Worm (Caenorhabditis elegans) whole organism, young adult: ENCODE measurements around the gene npr-30.

Experiments
- B0035.1 ChIP-seq: sonication (generic microtip); optimal IDR thresholded peaks from 2 replicates; lab custom pipeline; 2016; ENCODE audit warnings: missing genetic modification characterization, mild to moderate bottlenecking, missing compliant biosample characterization, missing genotype, missing genetic modification reagents
- B0261.1 ChIP-seq: sonication (generic microtip); optimal IDR thresholded peaks from 2 replicates; lab custom pipeline; 2016; ENCODE audit warnings: mild to moderate bottlenecking, missing genetic modification characterization, moderate library complexity, missing compliant biosample characterization
- B0336.3 ChIP-seq: fragments of 200-800 bp; sonication (Bioruptor generic); IDR thresholded peaks from 2 replicates; pipeline ENCODE4 v1.3.6; 2022; ENCODE audit warnings: missing genetic modification characterization, missing compliant biosample characterization
- C06A6.2 ChIP-seq: fragments of 200-800 bp; sonication (Bioruptor generic); conservative IDR thresholded peaks from 2 replicates; pipeline ENCODE4 v1.3.6; 2022; ENCODE audit warnings: missing genetic modification characterization, missing compliant biosample characterization
- C17E4.6 ChIP-seq: fragments of 200-800 bp; sonication (Bioruptor generic); IDR thresholded peaks from 2 replicates; pipeline ENCODE4 v1.3.6; 2022; ENCODE audit warnings: missing genetic modification reagents, missing genetic modification characterization, missing compliant biosample characterization
- D2030.7 ChIP-seq: fragments of 200-800 bp; sonication (Bioruptor generic); IDR thresholded peaks from 2 replicates; pipeline ENCODE4 v1.3.6; 2022; ENCODE audit warnings: missing genetic modification reagents, missing genetic modification characterization, missing compliant biosample characterization
- F10E7.11 ChIP-seq: sonication (generic microtip); optimal IDR thresholded peaks from 2 replicates; lab custom pipeline; 2017; ENCODE audit warnings: mild to moderate bottlenecking, missing genetic modification characterization, moderate library complexity, missing compliant biosample characterization
- F37B4.10 ChIP-seq: fragments of 200-800 bp; sonication (Bioruptor generic); IDR thresholded peaks from 2 replicates; pipeline ENCODE4 v1.3.6; 2022; ENCODE audit warnings: missing genetic modification characterization, missing compliant biosample characterization
- F52B5.7 ChIP-seq: sonication (generic microtip); optimal IDR thresholded peaks from 2 replicates; lab custom pipeline; 2016; ENCODE audit warnings: mild to moderate bottlenecking, missing genetic modification characterization, missing compliant biosample characterization
- F57C9.4 ChIP-seq: sonication (generic microtip); optimal IDR thresholded peaks from 2 replicates; lab custom pipeline; 2017; ENCODE audit warnings: mild to moderate bottlenecking, missing genetic modification characterization, missing compliant biosample characterization
- T26A5.8 ChIP-seq: sonication (generic microtip); optimal IDR thresholded peaks from 2 replicates; lab custom pipeline; 2016; ENCODE audit warnings: missing genetic modification characterization, missing compliant biosample characterization
- Y95B8A.8 ChIP-seq: fragments of 200-800 bp; sonication (Bioruptor generic); IDR thresholded peaks from 2 replicates; pipeline ENCODE4 v1.3.6; 2022; ENCODE audit warnings: missing genetic modification reagents, missing genetic modification characterization, missing compliant biosample characterization
- akir-1 ChIP-seq: fragments of 200-800 bp; sonication (Bioruptor generic); optimal IDR thresholded peaks from 2 replicates; lab custom pipeline; 2018; ENCODE audit warnings: mild to moderate bottlenecking, missing genetic modification characterization, moderate library complexity, missing compliant biosample characterization
- attf-3 ChIP-seq: fragments of 200-800 bp; sonication (Bioruptor generic); conservative IDR thresholded peaks from 2 replicates; pipeline ENCODE4 v1.3.6; 2022; ENCODE audit warnings: missing genetic modification reagents, missing genetic modification characterization, missing compliant biosample characterization
- attf-5 ChIP-seq: fragments of 200-800 bp; sonication (Bioruptor generic); optimal IDR thresholded peaks from 2 replicates; lab custom pipeline; 2018; ENCODE audit warnings: mild to moderate bottlenecking, missing genetic modification characterization, missing compliant biosample characterization
- efl-1 ChIP-seq: fragments of 150-350 bp; optimal IDR thresholded peaks from 2 replicates; lab custom pipeline; 2014; ENCODE audit warnings: missing biosample characterization, missing genetic modification reagents, missing genetic modification characterization
- egl-44 ChIP-seq: fragments of 200-800 bp; sonication (Bioruptor generic); IDR thresholded peaks from 2 replicates; pipeline ENCODE4 v1.3.6; 2022; ENCODE audit warnings: missing genetic modification reagents, missing genetic modification characterization, missing compliant biosample characterization
- gei-17 ChIP-seq: fragments of 200-800 bp; sonication (Bioruptor generic); optimal IDR thresholded peaks from 2 replicates; lab custom pipeline; 2018; ENCODE audit warnings: mild to moderate bottlenecking, missing genetic modification characterization, missing compliant biosample characterization
- hsf-1 ChIP-seq: fragments of 200-800 bp; sonication (Bioruptor generic); IDR thresholded peaks from 2 replicates; pipeline ENCODE4 v1.3.6; 2022; ENCODE audit warnings: missing genetic modification reagents, missing genetic modification characterization, missing compliant biosample characterization
- lin-26 ChIP-seq: fragments of 200-800 bp; sonication (Bioruptor generic); IDR thresholded peaks from 2 replicates; pipeline ENCODE4 v1.3.6; 2022; ENCODE audit warnings: missing genetic modification reagents, missing genetic modification characterization, missing compliant biosample characterization
- lin-35 ChIP-seq, 3 experiments: fragments of 150-350 bp in 2 of 3; sonication (generic microtip) in 1 of 3; optimal IDR thresholded peaks; 2 replicates each; lab custom pipeline; 2014 to 2018; ENCODE audit warnings: missing biosample characterization in 3 of 3, missing genetic modification characterization in 3 of 3, missing genetic modification reagents in 3 of 3
- lsy-27 ChIP-seq: sonication (generic microtip); optimal IDR thresholded peaks from 2 replicates; lab custom pipeline; 2017; ENCODE audit warnings: missing genetic modification characterization, mild to moderate bottlenecking, missing compliant biosample characterization, antibody characterized with exemption, missing genotype, borderline replicate concordance; ENCODE audit not compliant: insufficient read depth
- madf-10 ChIP-seq: sonication (generic microtip); optimal IDR thresholded peaks from 2 replicates; lab custom pipeline; 2016; ENCODE audit warnings: mild to moderate bottlenecking, missing genetic modification characterization, missing compliant biosample characterization
- mcd-1 ChIP-seq: fragments of 200-800 bp; sonication (Bioruptor generic); IDR thresholded peaks from 2 replicates; pipeline ENCODE4 v1.3.6; 2022; ENCODE audit warnings: missing genetic modification reagents, missing genetic modification characterization, missing compliant biosample characterization
- mes-4 ChIP-seq: sonication (generic microtip); optimal IDR thresholded peaks from 2 replicates; lab custom pipeline; 2016; ENCODE audit warnings: missing genotype, missing genetic modification characterization, missing compliant biosample characterization
- mxl-1 ChIP-seq: sonication (generic microtip); optimal IDR thresholded peaks from 2 replicates; lab custom pipeline; 2016; ENCODE audit warnings: missing genetic modification characterization, missing compliant biosample characterization
- nfya-1 ChIP-seq: sonication (generic microtip); optimal IDR thresholded peaks from 2 replicates; lab custom pipeline; 2017; ENCODE audit warnings: antibody characterized with exemption, missing compliant biosample characterization, missing genetic modification characterization, borderline replicate concordance; ENCODE audit not compliant: insufficient read depth
- nfyb-1 ChIP-seq: fragments of 200-800 bp; sonication (Bioruptor generic); IDR thresholded peaks from 2 replicates; pipeline ENCODE4 v1.3.6; 2022; ENCODE audit warnings: missing genetic modification reagents, missing genetic modification characterization, missing compliant biosample characterization
- nhr-120 ChIP-seq: fragments of 200-800 bp; sonication (Bioruptor generic); IDR thresholded peaks from 2 replicates; pipeline ENCODE4 v1.3.6; 2022; ENCODE audit warnings: missing genetic modification characterization, missing compliant biosample characterization
- nhr-179 ChIP-seq: sonication (generic microtip); optimal IDR thresholded peaks from 2 replicates; lab custom pipeline; 2016; ENCODE audit warnings: mild to moderate bottlenecking, missing genetic modification characterization, missing compliant biosample characterization
- nhr-27 ChIP-seq: fragments of 200-800 bp; sonication (Bioruptor generic); optimal IDR thresholded peaks from 2 replicates; lab custom pipeline; 2018; ENCODE audit warnings: mild to moderate bottlenecking, missing genetic modification characterization, moderate library complexity, missing compliant biosample characterization
- pbrm-1 ChIP-seq: fragments of 200-800 bp; sonication (Bioruptor generic); IDR thresholded peaks from 2 replicates; pipeline ENCODE4 v1.3.6; 2022; ENCODE audit warnings: missing genetic modification reagents, missing genetic modification characterization, missing compliant biosample characterization
- pha-4 ChIP-seq: fragments of 150-350 bp; sonication (generic microtip); optimal IDR thresholded peaks from 2 replicates; lab custom pipeline; 2014; ENCODE audit warnings: missing biosample characterization, missing genetic modification reagents, missing genetic modification characterization
- sea-2 ChIP-seq: fragments of 200-800 bp; sonication (Bioruptor generic); IDR thresholded peaks from 2 replicates; pipeline ENCODE4 v1.3.6; 2022; ENCODE audit warnings: missing genetic modification characterization, missing compliant biosample characterization
- unc-130 ChIP-seq: sonication (generic microtip); optimal IDR thresholded peaks from 2 replicates; lab custom pipeline; 2016; ENCODE audit warnings: missing genetic modification reagents, missing genetic modification characterization, missing compliant biosample characterization
- unc-62 ChIP-seq: fragments of 150-350 bp; optimal IDR thresholded peaks from 2 replicates; lab custom pipeline; 2014; ENCODE audit warnings: missing biosample characterization, missing genetic modification reagents, missing genetic modification characterization
- xnd-1 ChIP-seq: sonication (generic microtip); optimal IDR thresholded peaks from 2 replicates; lab custom pipeline; 2016; ENCODE audit warnings: missing genotype, missing genetic modification reagents, missing genetic modification characterization, missing compliant biosample characterization
- zfh-2 ChIP-seq: fragments of 200-800 bp; sonication (Bioruptor generic); conservative IDR thresholded peaks from 2 replicates; pipeline ENCODE4 v1.3.6; 2022; ENCODE audit warnings: missing genetic modification reagents, missing genetic modification characterization, missing compliant biosample characterization
- zim-3 ChIP-seq: sonication (generic microtip); optimal IDR thresholded peaks from 2 replicates; lab custom pipeline; 2017; ENCODE audit warnings: mild to moderate bottlenecking, missing genetic modification characterization, moderate library complexity, missing compliant biosample characterization
- ztf-18 ChIP-seq: sonication (generic microtip); optimal IDR thresholded peaks from 2 replicates; lab custom pipeline; 2016; ENCODE audit warnings: missing genotype, mild to moderate bottlenecking, missing genetic modification characterization, missing compliant biosample characterization

Gene npr-30

ce11 chrIII:28841-29240 lies 25.7 kb downstream of the npr-30 start:
- TF ChIP-seq C17E4.6 (GFP tag; lab: Robert Waterston, UW) (no peak), nfyb-1 (GFP tag; lab: Robert Waterston, UW) (no peak), lsy-27 (tag; lab: Kevin White, UChicago) (no peak), lin-35 (GFP tag; optimal IDR thresholded peaks at IDR 0.05; lab: Kevin White, UChicago) (no peak), B0035.1 (tag; lab: Kevin White, UChicago) (no peak), unc-130 (GFP tag; lab: Kevin White, UChicago) (no peak), F10E7.11 (no peak), F37B4.10 (GFP tag; lab: Robert Waterston, UW) (no peak), B0261.1 (tag; lab: Kevin White, UChicago) (no peak), hsf-1 (GFP tag; lab: Robert Waterston, UW) (no peak), Y95B8A.8 (GFP tag; lab: Robert Waterston, UW) (no peak), pha-4 (tag; lab: Kevin White, UChicago) (no peak), zfh-2 (GFP tag; lab: Robert Waterston, UW) (no peak), mxl-1 (no peak), nhr-27 (no peak), T26A5.8 (tag; lab: Kevin White, UChicago) (no peak)
- TF ChIP-seq, all 124 proteins: peak for 0

ce11 chrIII:29626-30025 lies 26.5 kb downstream of the npr-30 start:
- TF ChIP-seq lin-26, result no peak
- TF ChIP-seq nhr-179 (tag; lab: Kevin White, UChicago), result no peak
- no peak for TF ChIP-seq nfya-1
- TF ChIP-seq attf-3 (GFP tag; lab: Robert Waterston, UW), result no peak
- no peak for TF ChIP-seq efl-1 (GFP tag; lab: Kevin White, UChicago)
- TF ChIP-seq F57C9.4 (tag; lab: Kevin White, UChicago), result no peak
- TF ChIP-seq ztf-18 (tag; lab: Kevin White, UChicago), result no peak
- no peak for TF ChIP-seq lsy-27 (tag; lab: Kevin White, UChicago)
- TF ChIP-seq D2030.7 (GFP tag; lab: Robert Waterston, UW), result no peak
- TF ChIP-seq attf-5 (GFP tag; lab: Kevin White, UChicago), result no peak
- TF ChIP-seq sea-2 (GFP tag; lab: Robert Waterston, UW), result no peak
- TF ChIP-seq pbrm-1 (GFP tag; lab: Robert Waterston, UW), result no peak
- no peak for TF ChIP-seq F52B5.7 (tag; lab: Kevin White, UChicago)

ce11 chrIII:30399-30798 lies 27.3 kb downstream of the npr-30 start:
- TF ChIP-seq attf-5 (GFP tag; lab: Kevin White, UChicago), result no peak
- TF ChIP-seq D2030.7 (GFP tag; lab: Robert Waterston, UW), result no peak
- TF ChIP-seq egl-44 (GFP tag; lab: Robert Waterston, UW), result no peak
- no peak for TF ChIP-seq madf-10 (tag; lab: Kevin White, UChicago)
- TF ChIP-seq attf-3 (GFP tag; lab: Robert Waterston, UW), result no peak
- TF ChIP-seq gei-17 (GFP tag; lab: Kevin White, UChicago), result no peak
- no peak for TF ChIP-seq unc-62
- TF ChIP-seq mcd-1 (GFP tag; lab: Robert Waterston, UW), result no peak
- TF ChIP-seq C06A6.2 (GFP tag; lab: Robert Waterston, UW), result no peak
- no peak for TF ChIP-seq nhr-179 (tag; lab: Kevin White, UChicago)
- TF ChIP-seq mes-4 (tag; lab: Kevin White, UChicago), result no peak
- TF ChIP-seq, all 124 proteins: peak for 0

ce11 chrIII:31600-31999 lies 28.5 kb downstream of the npr-30 start:
- no peak for TF ChIP-seq nhr-120 (GFP tag; lab: Robert Waterston, UW)
- no peak for TF ChIP-seq egl-44 (GFP tag; lab: Robert Waterston, UW)
- TF ChIP-seq akir-1 (GFP tag; lab: Kevin White, UChicago), result no peak
- no peak for TF ChIP-seq xnd-1 (tag; lab: Kevin White, UChicago)
- TF ChIP-seq B0336.3 (GFP tag; lab: Robert Waterston, UW), result no peak
- TF ChIP-seq zim-3 (tag; lab: Kevin White, UChicago), result no peak
- TF ChIP-seq nhr-27, result no peak
